Fruit fly (Drosophila melanogaster): Measurements from ENCODE around the gene Cyp6d5.

The Cyp6d5 gene

dm6 chr3R:14041647-14042046 lies 12.6 kb downstream of the Cyp6d5 start (continued):
- no peak for TF ChIP-seq CG17568 (GFP tag; optimal IDR thresholded peaks at IDR 0.05)
- no peak for TF ChIP-seq Antp (GFP tag; optimal IDR thresholded peaks at IDR 0.05)
- TF ChIP-seq row (GFP tag; IDR thresholded peaks at IDR 0.05): peak; percentile 34; the same call in 2 of the 3 replicates
- TF ChIP-seq onecut (GFP tag; IDR thresholded peaks at IDR 0.05): no peak
- peak; percentile 4 for TF ChIP-seq CG13296 (GFP tag; optimal IDR thresholded peaks at IDR 0.05)
- TF ChIP-seq ttk (GFP tag; IDR thresholded peaks at IDR 0.05): no peak
- TF ChIP-seq cas (GFP tag; IDR thresholded peaks at IDR 0.05): no peak
- TF ChIP-seq gsb (GFP tag; IDR thresholded peaks at IDR 0.05): no peak
- peak; percentile 42 for TF ChIP-seq CG17359 (tag; optimal IDR thresholded peaks at IDR 0.05)
- no peak for TF ChIP-seq nmo (GFP tag; optimal IDR thresholded peaks at IDR 0.05)
- TF ChIP-seq CG10209 (GFP tag; optimal IDR thresholded peaks at IDR 0.05): no peak
- no peak for TF ChIP-seq CG5180 (GFP tag; optimal IDR thresholded peaks at IDR 0.05)
- TF ChIP-seq lbe (GFP tag; optimal IDR thresholded peaks at IDR 0.05): no peak
- 0 out of 2 replicates have a peak, but pooled peaks have one; percentile 34 for TF ChIP-seq CG31441 (GFP tag; IDR thresholded peaks at IDR 0.05)
- no peak for TF ChIP-seq CG11093 (GFP tag; IDR thresholded peaks at IDR 0.05)
- TF ChIP-seq CG33557 (GFP tag; optimal IDR thresholded peaks at IDR 0.05): no peak
- no peak for TF ChIP-seq gce (GFP tag; IDR thresholded peaks at IDR 0.05)
- TF ChIP-seq nom (GFP tag; optimal IDR thresholded peaks at IDR 0.05): no peak
- no peak for TF ChIP-seq CG15479 (GFP tag; optimal IDR thresholded peaks at IDR 0.05)
- no peak for TF ChIP-seq CG18764 (GFP tag; optimal IDR thresholded peaks at IDR 0.05)
- TF ChIP-seq en (GFP tag; optimal IDR thresholded peaks at IDR 0.05): no peak
- TF ChIP-seq NFAT (GFP tag; IDR thresholded peaks at IDR 0.05): no peak
- no peak for TF ChIP-seq CG15073 (GFP tag; optimal IDR thresholded peaks at IDR 0.05)
- no peak for TF ChIP-seq Nf-YC (tag; optimal IDR thresholded peaks at IDR 0.05)
- TF ChIP-seq CG30403 (GFP tag; optimal IDR thresholded peaks at IDR 0.05): no peak
- TF ChIP-seq gsb-n (tag; optimal IDR thresholded peaks at IDR 0.05): no peak
- TF ChIP-seq CG2120 (GFP tag; optimal IDR thresholded peaks at IDR 0.05): peak; percentile 14
- TF ChIP-seq CG17829 (tag; optimal IDR thresholded peaks at IDR 0.05): no peak
- peak; percentile 9 for TF ChIP-seq CG10654 (GFP tag; optimal IDR thresholded peaks at IDR 0.05)
- peak; percentile 15 for TF ChIP-seq CG15269 (tag; optimal IDR thresholded peaks at IDR 0.05)
- TF ChIP-seq sc (optimal IDR thresholded peaks at IDR 0.05): no peak
- no peak for TF ChIP-seq sc (GFP tag; optimal IDR thresholded peaks at IDR 0.05)
- TF ChIP-seq CG6175 (GFP tag; IDR thresholded peaks at IDR 0.05): no peak
- no peak for TF ChIP-seq sim (GFP tag; IDR thresholded peaks at IDR 0.05)
- no peak for TF ChIP-seq Adf1 (GFP tag; IDR thresholded peaks at IDR 0.05)
- TF ChIP-seq MTF-1 (GFP tag; optimal IDR thresholded peaks at IDR 0.05; ENCODE audit: borderline replicate concordance): no peak
- TF ChIP-seq CG6689 (GFP tag; IDR thresholded peaks at IDR 0.05): no peak
- TF ChIP-seq dysf (GFP tag; IDR thresholded peaks at IDR 0.05): no peak
- TF ChIP-seq CG7786 (GFP tag; optimal IDR thresholded peaks at IDR 0.05): no peak
- TF ChIP-seq tna (GFP tag; IDR thresholded peaks at IDR 0.05; ENCODE audit: partially characterized antibody): no peak
- TF ChIP-seq CG9876 (GFP tag; optimal IDR thresholded peaks at IDR 0.05): no peak
- TF ChIP-seq CG2889 (GFP tag; IDR thresholded peaks at IDR 0.05): no peak
- TF ChIP-seq da (GFP tag; optimal IDR thresholded peaks at IDR 0.05): no peak
- no peak for TF ChIP-seq emc (GFP tag; optimal IDR thresholded peaks at IDR 0.05)

All from whole organism, embryonic.